Fruit fly (Drosophila melanogaster): Measurements from ENCODE around the gene TpnC73F.

TpnC73F gene

DNA sequence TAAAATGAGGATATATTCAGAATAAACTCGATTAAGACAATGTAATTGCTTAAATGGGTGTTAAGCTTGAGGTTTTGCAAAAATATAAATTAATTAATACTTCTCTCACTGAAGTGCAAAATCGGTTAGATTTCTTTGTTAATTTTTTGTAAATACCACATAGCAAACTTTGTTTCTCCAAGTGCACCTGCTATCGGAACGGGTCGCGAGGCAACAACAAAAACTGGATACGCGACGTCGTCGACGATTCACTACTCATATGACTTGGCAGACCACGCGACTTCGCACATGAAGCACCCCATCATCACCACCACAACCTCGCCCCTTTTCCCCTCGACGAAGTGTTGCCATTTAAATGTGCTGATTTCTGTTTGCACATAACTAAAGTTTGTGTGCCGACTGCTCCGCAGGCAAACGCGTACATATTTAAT is 38.8 kb upstream of the TpnC73F start (continued):
- TF ChIP-seq CG4282 (GFP tag; optimal IDR thresholded peaks at IDR 0.05): no peak
- TF ChIP-seq nom (GFP tag; optimal IDR thresholded peaks at IDR 0.05): peak; percentile 11
- no peak for TF ChIP-seq Chrac-16 (GFP tag; optimal IDR thresholded peaks at IDR 0.05)
- TF ChIP-seq sc (optimal IDR thresholded peaks at IDR 0.05): no peak
- no peak for TF ChIP-seq sc (GFP tag; optimal IDR thresholded peaks at IDR 0.05)
- TF ChIP-seq ranshi (GFP tag; IDR thresholded peaks at IDR 0.05): peak; percentile 16; the same call in 1 of the 2 replicates
- TF ChIP-seq kni (GFP tag; optimal IDR thresholded peaks at IDR 0.05): no peak
- TF ChIP-seq Dp (GFP tag; optimal IDR thresholded peaks at IDR 0.05): no peak
- TF ChIP-seq CG7745 (tag; optimal IDR thresholded peaks at IDR 0.05): no peak
- TF ChIP-seq Scr (GFP tag; IDR thresholded peaks at IDR 0.05; ENCODE audit: partially characterized antibody): no peak
- TF ChIP-seq Bdp1 (GFP tag; optimal IDR thresholded peaks at IDR 0.05): no peak
- peak in 1 of 2 experiments; percentile 17 for TF ChIP-seq Pdp1 (GFP tag; optimal IDR thresholded peaks at IDR 0.05)
- no peak for TF ChIP-seq scrt (GFP tag; optimal IDR thresholded peaks at IDR 0.05)
- no peak for TF ChIP-seq CG17912 (GFP tag; optimal IDR thresholded peaks at IDR 0.05)
- TF ChIP-seq tup (GFP tag; optimal IDR thresholded peaks at IDR 0.05): no peak
- TF ChIP-seq sens-2 (GFP tag; IDR thresholded peaks at IDR 0.05): no peak
- peak; percentile 40 for TF ChIP-seq CG2712 (tag; optimal IDR thresholded peaks at IDR 0.05)
- no peak for TF ChIP-seq CG18764 (GFP tag; optimal IDR thresholded peaks at IDR 0.05)
- no peak for TF ChIP-seq bigmax (GFP tag; optimal IDR thresholded peaks at IDR 0.05)
- 0 out of 2 replicates have a peak, but pooled peaks have one; percentile 18 for TF ChIP-seq gsb (GFP tag; IDR thresholded peaks at IDR 0.05)
- TF ChIP-seq CG4404 (GFP tag; IDR thresholded peaks at IDR 0.05): no peak
- TF ChIP-seq CG16863 (GFP tag; optimal IDR thresholded peaks at IDR 0.05): no peak
- TF ChIP-seq CG9797 (GFP tag; optimal IDR thresholded peaks at IDR 0.05): no peak
- TF ChIP-seq sens (GFP tag): no peak
- TF ChIP-seq CG11398 (GFP tag; optimal IDR thresholded peaks at IDR 0.05): no peak
- no peak for TF ChIP-seq CG7556 (GFP tag; optimal IDR thresholded peaks at IDR 0.05)
- TF ChIP-seq Sin3A (optimal IDR thresholded peaks at IDR 0.05): no peak
- no peak for TF ChIP-seq btn (GFP tag; optimal IDR thresholded peaks at IDR 0.05)
- TF ChIP-seq CG14710 (tag; optimal IDR thresholded peaks at IDR 0.05): no peak
- TF ChIP-seq lilli (GFP tag; optimal IDR thresholded peaks at IDR 0.05): peak; percentile 13
- TF ChIP-seq tio (GFP tag; optimal IDR thresholded peaks at IDR 0.05): peak; percentile 5
- peak; percentile 34; the same call in 1 of the 3 replicates for TF ChIP-seq Optix (GFP tag; IDR thresholded peaks at IDR 0.05)
- TF ChIP-seq Fer2 (tag; optimal IDR thresholded peaks at IDR 0.05): no peak
- peak; percentile 56 for TF ChIP-seq row (GFP tag; IDR thresholded peaks at IDR 0.05)
- TF ChIP-seq Dip3 (GFP tag; optimal IDR thresholded peaks at IDR 0.05): peak; percentile 3
- no peak for TF ChIP-seq ems (GFP tag; optimal IDR thresholded peaks at IDR 0.05)
- peak; percentile 63 for TF ChIP-seq gem (tag; optimal IDR thresholded peaks at IDR 0.05)
- TF ChIP-seq so (GFP tag; IDR thresholded peaks at IDR 0.05): no peak
- no peak for TF ChIP-seq hb (GFP tag; IDR thresholded peaks at IDR 0.05; ENCODE audit: partially characterized antibody)
- TF ChIP-seq Opbp (GFP tag; IDR thresholded peaks at IDR 0.05; ENCODE audit: partially characterized antibody): no peak
- TF ChIP-seq sisA (GFP tag; IDR thresholded peaks at IDR 0.05): 0 out of 2 replicates have a peak, but pooled peaks have one; percentile 15
- peak; percentile 39 for TF ChIP-seq CG1603 (tag; optimal IDR thresholded peaks at IDR 0.05)
- no peak for TF ChIP-seq twi (tag; optimal IDR thresholded peaks at IDR 0.05)
- TF ChIP-seq CG31224 (GFP tag; IDR thresholded peaks at IDR 0.05): peak; percentile 16; the same call in 1 of the 2 replicates
- no peak for TF ChIP-seq Mes4 (GFP tag; optimal IDR thresholded peaks at IDR 0.05)
- no peak for TF ChIP-seq CG15479 (GFP tag; optimal IDR thresholded peaks at IDR 0.05)
- no peak for TF ChIP-seq D (optimal IDR thresholded peaks at IDR 0.05)
- TF ChIP-seq D (GFP tag; optimal IDR thresholded peaks at IDR 0.05): no peak
- TF ChIP-seq Adf1 (GFP tag; IDR thresholded peaks at IDR 0.05): peak; percentile 36; the same call in 1 of the 2 replicates
- no peak for TF ChIP-seq shn (GFP tag; optimal IDR thresholded peaks at IDR 0.05)
- no peak for TF ChIP-seq dimm (GFP tag; IDR thresholded peaks at IDR 0.05)
- no peak for TF ChIP-seq CG12104 (GFP tag; optimal IDR thresholded peaks at IDR 0.05)
